Worm (Caenorhabditis elegans): ENCODE measurements around the gene mab-7.

The mab-7 gene

ce11 chrX:880367-880766, 17.5 kb downstream of the mab-7 start, which contains the start of gene ZC13.2:
ZC13.2 (plus strand) TSS chrX:880667.
- no peak for TF ChIP-seq F13C5.2 (tag; optimal IDR thresholded peaks at IDR 0.05)
- TF ChIP-seq sea-1 (GFP tag; conservative IDR thresholded peaks at IDR 0.05) = no peak
- TF ChIP-seq aly-1 (tag; optimal IDR thresholded peaks at IDR 0.05) = no peak
- TF ChIP-seq pes-1 (GFP tag; IDR thresholded peaks at IDR 0.05) = no peak
- no peak for TF ChIP-seq ceh-36 (tag; optimal IDR thresholded peaks at IDR 0.05)
- TF ChIP-seq hmbx-1 (tag; optimal IDR thresholded peaks at IDR 0.05) = no peak

ce11 chrX:876935-877334, 20.9 kb downstream of the mab-7 start, which contains the start of gene ZC13.1:
ZC13.1 (plus strand) TSS chrX:877239.
- TF ChIP-seq tra-4 (tag; optimal IDR thresholded peaks at IDR 0.05) = no peak
- no peak for TF ChIP-seq flt-1 (GFP tag; IDR thresholded peaks at IDR 0.05)
- no peak for TF ChIP-seq hmbx-1 (tag; optimal IDR thresholded peaks at IDR 0.05)
- no peak for TF ChIP-seq ets-7 (tag; optimal IDR thresholded peaks at IDR 0.05)
- TF ChIP-seq ceh-36 (tag; optimal IDR thresholded peaks at IDR 0.05) = no peak
- peak; percentile 54 for TF ChIP-seq F13C5.2 (tag; optimal IDR thresholded peaks at IDR 0.05)
- no peak for TF ChIP-seq sea-1 (GFP tag; conservative IDR thresholded peaks at IDR 0.05)
- TF ChIP-seq tbx-11 (GFP tag; IDR thresholded peaks at IDR 0.05) = no peak
- no peak for TF ChIP-seq aly-1 (tag; optimal IDR thresholded peaks at IDR 0.05)
- no peak for TF ChIP-seq ama-1 (optimal IDR thresholded peaks at IDR 0.05)
- peak; percentile 62 for TF ChIP-seq hmg-4 (GFP tag; optimal IDR thresholded peaks at IDR 0.05)

- TF ChIP-seq hmbx-1 (tag; optimal IDR thresholded peaks at IDR 0.05) (no peak), tra-4 (tag; optimal IDR thresholded peaks at IDR 0.05) (no peak), flt-1 (GFP tag; IDR thresholded peaks at IDR 0.05) (no peak), ets-7 (tag; optimal IDR thresholded peaks at IDR 0.05) (no peak), hnd-1 (tag; optimal IDR thresholded peaks at IDR 0.05) (no peak), B0310.2 (tag; optimal IDR thresholded peaks at IDR 0.05) (no peak), F13C5.2 (tag; optimal IDR thresholded peaks at IDR 0.05) (no peak), aly-1 (tag; optimal IDR thresholded peaks at IDR 0.05) (no peak), sea-1 (GFP tag; conservative IDR thresholded peaks at IDR 0.05) (no peak), hmg-4 (GFP tag; optimal IDR thresholded peaks at IDR 0.05) (no peak), tbx-37 (GFP tag; conservative IDR thresholded peaks at IDR 0.05) (no peak), ceh-36 (tag; optimal IDR thresholded peaks at IDR 0.05) (no peak), ceh-13 (GFP tag; optimal IDR thresholded peaks at IDR 0.05) (no peak), scrt-1 (GFP tag; IDR thresholded peaks at IDR 0.05) (no peak), ama-1 (optimal IDR thresholded peaks at IDR 0.05) (no peak), tbx-11 (GFP tag; IDR thresholded peaks at IDR 0.05) (no peak)
These were observed 24.2 kb downstream of the mab-7 start for ce11 chrX:873634-874033.

- TF ChIP-seq ets-7 (tag; optimal IDR thresholded peaks at IDR 0.05) = no peak
- TF ChIP-seq hmbx-1 (tag; optimal IDR thresholded peaks at IDR 0.05) = no peak
- no peak for TF ChIP-seq tra-4 (tag; optimal IDR thresholded peaks at IDR 0.05)
- no peak for TF ChIP-seq sea-1 (GFP tag; conservative IDR thresholded peaks at IDR 0.05)
- TF ChIP-seq tbx-37 (GFP tag; conservative IDR thresholded peaks at IDR 0.05) = no peak
- no peak for TF ChIP-seq pes-1 (GFP tag; IDR thresholded peaks at IDR 0.05)
- no peak for TF ChIP-seq F13C5.2 (tag; optimal IDR thresholded peaks at IDR 0.05)
- no peak for TF ChIP-seq aly-1 (tag; optimal IDR thresholded peaks at IDR 0.05)
- no peak for TF ChIP-seq ama-1 (optimal IDR thresholded peaks at IDR 0.05)
- no peak for TF ChIP-seq hnd-1 (tag; optimal IDR thresholded peaks at IDR 0.05)
- TF ChIP-seq ceh-13 (GFP tag; optimal IDR thresholded peaks at IDR 0.05) = no peak
- TF ChIP-seq hmg-4 (GFP tag; optimal IDR thresholded peaks at IDR 0.05) = no peak
- TF ChIP-seq ceh-36 (tag; optimal IDR thresholded peaks at IDR 0.05) = no peak
- TF ChIP-seq tbx-11 (GFP tag; IDR thresholded peaks at IDR 0.05) = no peak
- TF ChIP-seq B0310.2 (tag; optimal IDR thresholded peaks at IDR 0.05) = no peak
- TF ChIP-seq flt-1 (GFP tag; IDR thresholded peaks at IDR 0.05) = no peak
- no peak for TF ChIP-seq scrt-1 (GFP tag; IDR thresholded peaks at IDR 0.05)
These were observed 25.7 kb downstream of the mab-7 start, which contains the start of gene F56F10.1 for ce11 chrX:871957-872715. F56F10.1 (plus strand) TSS chrX:872603.

- no peak for TF ChIP-seq flt-1 (GFP tag; IDR thresholded peaks at IDR 0.05)
- TF ChIP-seq scrt-1 (GFP tag; IDR thresholded peaks at IDR 0.05) = 0 out of 2 replicates have a peak, but pooled peaks have one; percentile 41
- peak; percentile 45 for TF ChIP-seq F13C5.2 (tag; optimal IDR thresholded peaks at IDR 0.05)
- peak; percentile 90 for TF ChIP-seq hmg-4 (GFP tag; optimal IDR thresholded peaks at IDR 0.05)
These were observed 26.8 kb downstream of the mab-7 start, which contains the start of gene lgl-1 for ce11 chrX:871020-871419. lgl-1 (minus strand) TSS chrX:871089.

- TF ChIP-seq pes-1 (GFP tag; IDR thresholded peaks at IDR 0.05) (peak; percentile 62), ceh-13 (GFP tag; optimal IDR thresholded peaks at IDR 0.05) (no peak)
These were observed 32.6 kb downstream of the mab-7 start for ce11 chrX:865214-865613.

- TF ChIP-seq scrt-1 (GFP tag; IDR thresholded peaks at IDR 0.05) = no peak
- no peak for TF ChIP-seq tbx-37 (GFP tag; conservative IDR thresholded peaks at IDR 0.05)
- no peak for TF ChIP-seq F13C5.2 (tag; optimal IDR thresholded peaks at IDR 0.05)
- no peak for TF ChIP-seq aly-1 (tag; optimal IDR thresholded peaks at IDR 0.05)
- TF ChIP-seq ets-7 (tag; optimal IDR thresholded peaks at IDR 0.05) = no peak
- TF ChIP-seq hmg-4 (GFP tag; optimal IDR thresholded peaks at IDR 0.05) = no peak
- no peak for TF ChIP-seq tbx-11 (GFP tag; IDR thresholded peaks at IDR 0.05)
- TF ChIP-seq ceh-36 (tag; optimal IDR thresholded peaks at IDR 0.05) = no peak
- TF ChIP-seq B0310.2 (tag; optimal IDR thresholded peaks at IDR 0.05) = no peak
- TF ChIP-seq pes-1 (GFP tag; IDR thresholded peaks at IDR 0.05) = no peak
These were observed 33.5 kb downstream of the mab-7 start for ce11 chrX:864293-864731.

ce11 chrX:863478-863877, 34.4 kb downstream of the mab-7 start, which contains the start of gene cdo-1:
cdo-1 (minus strand) TSS chrX:863578.
- no peak for TF ChIP-seq flt-1 (GFP tag; IDR thresholded peaks at IDR 0.05)
- TF ChIP-seq ceh-36 (tag; optimal IDR thresholded peaks at IDR 0.05) = no peak
- TF ChIP-seq hnd-1 (tag; optimal IDR thresholded peaks at IDR 0.05) = no peak

Data from whole organism, early embryonic.